Fruit fly (Drosophila melanogaster): ENCODE data around the gene CG7231.

The CG7231 gene

DNA sequence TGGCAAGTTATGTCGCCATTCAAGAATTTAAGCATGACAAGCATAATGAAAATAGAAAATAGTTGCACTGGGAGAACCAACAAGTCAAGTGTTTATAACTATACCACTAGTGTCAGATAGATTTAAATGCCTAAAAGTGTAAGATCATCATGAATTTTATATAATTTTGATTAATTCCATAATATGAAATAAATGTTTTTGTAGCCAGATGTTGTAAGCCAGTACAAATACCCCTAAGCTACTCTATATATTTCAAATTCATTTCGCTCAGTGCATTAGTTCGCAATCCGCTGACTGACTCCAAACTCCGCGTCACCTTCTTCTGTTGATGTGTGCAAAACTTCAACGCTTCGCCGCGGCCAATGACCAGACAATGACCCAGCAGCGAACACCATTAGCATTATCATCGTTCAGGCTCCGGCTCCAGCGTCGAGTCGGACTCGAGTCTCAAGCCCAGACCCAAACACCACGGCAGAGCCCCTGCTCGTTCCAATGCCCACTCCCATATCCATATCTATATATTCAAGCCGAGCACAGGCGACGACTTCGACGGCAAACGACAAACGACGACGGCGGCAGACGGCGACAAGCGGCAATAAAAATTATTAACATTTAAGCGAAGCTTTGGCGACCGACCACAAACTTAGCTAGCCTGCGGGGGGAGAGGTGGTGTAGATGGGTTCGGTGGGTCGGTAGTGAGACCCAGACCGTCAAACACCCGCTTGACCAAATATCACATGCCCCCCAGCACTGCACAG is 27.3 kb upstream of the CG7231 start (continued):
- TF ChIP-seq Hr4 (GFP tag; optimal IDR thresholded peaks at IDR 0.05) (peak; percentile 62), svp (GFP tag) (peak; percentile 47), fd59A (GFP tag; optimal IDR thresholded peaks at IDR 0.05) (no peak), CG11762 (GFP tag; optimal IDR thresholded peaks at IDR 0.05; ENCODE audit: insufficient read depth) (peak; percentile 4), CG3919 (GFP tag; optimal IDR thresholded peaks at IDR 0.05) (peak; percentile 10), CG4318 (GFP tag; optimal IDR thresholded peaks at IDR 0.05) (peak; percentile 26), CG11294 (GFP tag; IDR thresholded peaks at IDR 0.05) (peak; percentile 41; the same call in 1 of the 2 replicates), CG15336 (GFP tag; IDR thresholded peaks at IDR 0.05) (peak; percentile 76), acj6 (GFP tag; optimal IDR thresholded peaks at IDR 0.05) (peak; percentile 21), CG8632 (GFP tag; optimal IDR thresholded peaks at IDR 0.05) (no peak), Met (GFP tag; optimal IDR thresholded peaks at IDR 0.05) (no peak), salr (GFP tag; optimal IDR thresholded peaks at IDR 0.05) (peak in 1 of 2 experiments; percentile 25)

DNA sequence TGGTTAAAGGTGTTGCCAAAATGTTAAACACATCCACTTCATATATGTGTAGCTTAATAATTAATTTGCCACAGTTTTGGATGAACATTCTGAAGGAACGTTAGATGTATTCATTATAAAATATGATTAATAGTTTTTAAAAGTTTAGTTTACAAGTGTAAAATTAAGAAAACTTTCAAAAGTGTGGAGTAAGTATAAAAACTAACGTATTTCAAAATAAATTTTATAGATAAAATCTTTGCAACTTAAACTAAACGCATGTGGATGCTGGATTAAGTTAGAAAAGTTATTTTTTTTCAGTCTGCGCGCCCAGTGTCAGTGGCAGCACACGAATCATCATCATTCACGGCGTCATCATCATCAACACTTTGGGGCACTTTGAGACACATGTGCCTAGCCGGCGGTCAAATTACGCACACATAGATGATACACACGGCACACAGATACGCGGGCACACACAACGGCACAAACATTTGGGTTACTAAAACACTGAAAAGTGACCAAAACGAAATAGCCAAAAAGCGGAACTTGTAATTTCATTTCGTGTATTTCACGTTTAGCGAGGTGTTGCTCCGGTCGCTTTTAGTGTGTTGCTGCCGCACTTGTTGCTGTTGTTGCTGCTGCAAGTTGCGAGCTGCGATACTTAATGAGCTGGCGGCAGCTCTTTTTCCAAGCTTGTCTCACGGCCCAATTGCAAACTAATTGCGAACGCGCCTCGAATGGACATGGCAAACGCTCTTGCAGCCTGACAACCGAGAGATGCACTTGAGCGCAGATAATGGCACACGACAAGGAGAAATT is 26.5 kb upstream of the CG7231 start:
- no peak for TF ChIP-seq CG8319 (GFP tag; optimal IDR thresholded peaks at IDR 0.05)
- TF ChIP-seq pdm3 (GFP tag; optimal IDR thresholded peaks at IDR 0.05) = no peak
- TF ChIP-seq ss (GFP tag; optimal IDR thresholded peaks at IDR 0.05) = no peak
- TF ChIP-seq Eip78C (GFP tag) = peak; percentile 70
- peak; percentile 32; the same call in 1 of the 3 replicates for TF ChIP-seq CG6163 (GFP tag; IDR thresholded peaks at IDR 0.05)
- no peak for TF ChIP-seq CG31627 (GFP tag; optimal IDR thresholded peaks at IDR 0.05)
- peak; percentile 63 for TF ChIP-seq CG4318 (GFP tag; optimal IDR thresholded peaks at IDR 0.05)
- TF ChIP-seq cyc (GFP tag; optimal IDR thresholded peaks at IDR 0.05) = no peak
- TF ChIP-seq dsx (GFP tag; optimal IDR thresholded peaks at IDR 0.05; ENCODE audit: poor library complexity, severe bottlenecking) = no peak
- TF ChIP-seq Sox15 (GFP tag; optimal IDR thresholded peaks at IDR 0.05) = no peak
- no peak for TF ChIP-seq fkh (GFP tag; optimal IDR thresholded peaks at IDR 0.05)
- TF ChIP-seq CG16779 (tag; optimal IDR thresholded peaks at IDR 0.05) = no peak
- no peak for TF ChIP-seq CG11762 (GFP tag; optimal IDR thresholded peaks at IDR 0.05; ENCODE audit: insufficient read depth)
- TF ChIP-seq eg (GFP tag; IDR thresholded peaks at IDR 0.05) = peak; percentile 48; the same call in 2 of the 3 replicates
- no peak for TF ChIP-seq CG34406 (GFP tag; optimal IDR thresholded peaks at IDR 0.05)
- TF ChIP-seq Blimp-1 (GFP tag; optimal IDR thresholded peaks at IDR 0.05) = no peak
- peak; percentile 74 for TF ChIP-seq Hr4 (GFP tag; optimal IDR thresholded peaks at IDR 0.05)
- no peak for TF ChIP-seq fd85E (GFP tag; optimal IDR thresholded peaks at IDR 0.05)
- no peak for TF ChIP-seq CG11902 (GFP tag; optimal IDR thresholded peaks at IDR 0.05)
- TF ChIP-seq CG7368 (GFP tag; optimal IDR thresholded peaks at IDR 0.05) = no peak
- TF ChIP-seq svp (GFP tag) = no peak
- TF ChIP-seq CG8632 (GFP tag; optimal IDR thresholded peaks at IDR 0.05) = no peak
- TF ChIP-seq CG6808 (GFP tag; optimal IDR thresholded peaks at IDR 0.05) = no peak
- TF ChIP-seq CG6276 (GFP tag; optimal IDR thresholded peaks at IDR 0.05) = peak; percentile 30
- no peak for TF ChIP-seq OdsH (GFP tag; optimal IDR thresholded peaks at IDR 0.05)
- TF ChIP-seq CG32006 (GFP tag; optimal IDR thresholded peaks at IDR 0.05) = peak; percentile 81
- TF ChIP-seq Ets21C (GFP tag; optimal IDR thresholded peaks at IDR 0.05) = no peak
- no peak for TF ChIP-seq Sox14 (GFP tag; optimal IDR thresholded peaks at IDR 0.05)
- no peak for TF ChIP-seq CG10669 (GFP tag; optimal IDR thresholded peaks at IDR 0.05)
- TF ChIP-seq Met (GFP tag; optimal IDR thresholded peaks at IDR 0.05) = peak; percentile 8
- no peak for TF ChIP-seq Gug (GFP tag; IDR thresholded peaks at IDR 0.05)
- TF ChIP-seq salr (GFP tag; optimal IDR thresholded peaks at IDR 0.05) = peak in 1 of 2 experiments; percentile 49
- TF ChIP-seq Lpt (GFP tag; optimal IDR thresholded peaks at IDR 0.05) = peak; percentile 48
- TF ChIP-seq acj6 (GFP tag; optimal IDR thresholded peaks at IDR 0.05) = peak; percentile 13
- TF ChIP-seq esn (GFP tag; optimal IDR thresholded peaks at IDR 0.05) = no peak
- no peak for TF ChIP-seq CG1621 (tag; optimal IDR thresholded peaks at IDR 0.05)
- TF ChIP-seq Ets96B (tag; optimal IDR thresholded peaks at IDR 0.05) = no peak
- no peak for TF ChIP-seq CG3919 (GFP tag; optimal IDR thresholded peaks at IDR 0.05)
- TF ChIP-seq vri (GFP tag; optimal IDR thresholded peaks at IDR 0.05) = no peak
- no peak for TF ChIP-seq fd59A (GFP tag; optimal IDR thresholded peaks at IDR 0.05)
- no peak for TF ChIP-seq Eip75B (GFP tag; optimal IDR thresholded peaks at IDR 0.05)
- no peak for TF ChIP-seq Eip93F (GFP tag; optimal IDR thresholded peaks at IDR 0.05)
- TF ChIP-seq Sox102F (GFP tag; optimal IDR thresholded peaks at IDR 0.05) = no peak
